Fruit fly (Drosophila melanogaster) whole organism, embryonic: Measurements from ENCODE around the gene Cdk1.

ENCODE experiments used
- B-H2 ChIP-seq: fragments of 200-800 bp; sonication (Bioruptor generic); optimal IDR thresholded peaks from 2 replicates; lab custom pipeline; 2018; ENCODE audit warnings: missing biosample characterization, mild to moderate bottlenecking, missing genetic modification characterization
- CG10979 ChIP-seq: fragments of 200-800 bp; sonication (Bioruptor generic); optimal IDR thresholded peaks from 2 replicates; lab custom pipeline; 2018; ENCODE audit warnings: missing biosample characterization, mild to moderate bottlenecking, missing genetic modification characterization, moderate library complexity
- CG11085 ChIP-seq: fragments of 200-800 bp; sonication (Bioruptor generic); IDR thresholded peaks from 2 replicates; pipeline ENCODE4 v1.3.6; 2022; ENCODE audit warnings: missing biosample characterization, missing genetic modification characterization
- CG12219 ChIP-seq: fragments of 200-800 bp; sonication (Bioruptor generic); optimal IDR thresholded peaks from 3 replicates; lab custom pipeline; 2018; ENCODE audit warnings: missing biosample characterization, mild to moderate bottlenecking, missing genetic modification characterization
- CG12659 ChIP-seq: fragments of 200-800 bp; sonication (Bioruptor generic); optimal IDR thresholded peaks from 3 replicates; lab custom pipeline; 2017; ENCODE audit warnings: mild to moderate bottlenecking, missing biosample characterization, missing genetic modification reagents, missing genetic modification characterization
- CG12942 ChIP-seq: fragments of 200-800 bp; sonication (Bioruptor generic); optimal IDR thresholded peaks from 3 replicates; lab custom pipeline; 2016; ENCODE audit warnings: missing biosample characterization, missing genetic modification characterization
- CG14667 ChIP-seq: fragments of 200-800 bp; sonication (Bioruptor generic); IDR thresholded peaks from 2 replicates; pipeline ENCODE4 v1.3.6; 2022; ENCODE audit warnings: missing biosample characterization, missing genetic modification characterization
- CG17829 ChIP-seq: fragments of 200-800 bp; optimal IDR thresholded peaks from 2 replicates; lab custom pipeline; 2019; ENCODE audit warnings: missing biosample characterization, mild to moderate bottlenecking, missing genetic modification characterization, moderate library complexity
- CG2116 ChIP-seq: fragments of 200-800 bp; sonication (Bioruptor generic); optimal IDR thresholded peaks from 3 replicates; lab custom pipeline; 2018; ENCODE audit warnings: missing biosample characterization, mild to moderate bottlenecking, missing genetic modification characterization
- CG30020 ChIP-seq: fragments of 200-800 bp; optimal IDR thresholded peaks from 2 replicates; lab custom pipeline; 2019; ENCODE audit warnings: missing biosample characterization, mild to moderate bottlenecking, missing genetic modification characterization, moderate library complexity
- CG31441 ChIP-seq: fragments of 200-800 bp; sonication (Bioruptor generic); IDR thresholded peaks from 2 replicates; pipeline ENCODE4 v1.3.6; 2022; ENCODE audit warnings: missing biosample characterization, missing genetic modification characterization
- CG32532 ChIP-seq: fragments of 200-800 bp; sonication (Bioruptor generic); IDR thresholded peaks from 2 replicates; pipeline ENCODE4 v1.3.6; 2022; ENCODE audit warnings: missing biosample characterization, missing genetic modification characterization
- CG34376 ChIP-seq: fragments of 200-800 bp; sonication (Bioruptor generic); optimal IDR thresholded peaks from 2 replicates; lab custom pipeline; 2018; ENCODE audit warnings: missing biosample characterization, mild to moderate bottlenecking, missing genetic modification characterization
- CG7372 ChIP-seq: fragments of 200-800 bp; sonication (Bioruptor generic); IDR thresholded peaks from 2 replicates; pipeline ENCODE4 v1.3.6; 2022; ENCODE audit warnings: missing biosample characterization, missing genetic modification characterization
- CG8290 ChIP-seq, 3 experiments: fragments of 200-800 bp; sonication (Bioruptor generic); optimal IDR thresholded peaks; 2 replicates each; lab custom pipeline; 2016 to 2019; ENCODE audit warnings: missing biosample characterization in 3 of 3, missing genetic modification characterization in 3 of 3, mild to moderate bottlenecking in 2 of 3, moderate library complexity in 1 of 3
- CG8388 ChIP-seq: fragments of 200-800 bp; sonication (Bioruptor generic); optimal IDR thresholded peaks from 2 replicates; lab custom pipeline; 2019; ENCODE audit warnings: missing biosample characterization, mild to moderate bottlenecking, missing genetic modification characterization, moderate library complexity
- CoRest ChIP-seq: fragments of 200-800 bp; sonication (Bioruptor generic); optimal IDR thresholded peaks from 3 replicates; lab custom pipeline; 2018; ENCODE audit warnings: missing biosample characterization, mild to moderate bottlenecking, missing genetic modification characterization, moderate library complexity
- D19A ChIP-seq: fragments of 200-800 bp; optimal IDR thresholded peaks from 3 replicates; lab custom pipeline; 2019; ENCODE audit warnings: missing biosample characterization, mild to moderate bottlenecking, missing genetic modification characterization, moderate library complexity
- Dbx ChIP-seq: fragments of 200-800 bp; sonication (Bioruptor generic); IDR thresholded peaks from 3 replicates; pipeline ENCODE4 v1.3.6; 2022; ENCODE audit warnings: missing biosample characterization, missing genetic modification characterization
- Doc3 ChIP-seq: fragments of 200-800 bp; sonication (Bioruptor generic); IDR thresholded peaks from 3 replicates; pipeline ENCODE4 v1.3.6; 2022; ENCODE audit warnings: missing biosample characterization, missing genetic modification characterization; ENCODE audit not compliant: partially characterized antibody
- E2f2 ChIP-seq: fragments of 200-800 bp; sonication (Bioruptor generic); IDR thresholded peaks from 2 replicates; pipeline ENCODE4 v1.3.6; 2022; ENCODE audit warnings: missing biosample characterization, missing genetic modification characterization
- Ets65A ChIP-seq: fragments of 200-800 bp; sonication (Bioruptor generic); peaks from one replicate; lab custom pipeline; 2016; ENCODE audit warnings: missing biosample characterization, missing genetic modification characterization
- Gsc ChIP-seq: fragments of 200-800 bp; sonication (Bioruptor generic); IDR thresholded peaks from 2 replicates; pipeline ENCODE4 v1.3.6; 2022; ENCODE audit warnings: missing biosample characterization, missing genetic modification characterization
- Hr3 ChIP-seq: fragments of 200-800 bp; sonication (Bioruptor generic); optimal IDR thresholded peaks from 3 replicates; lab custom pipeline; 2016; ENCODE audit warnings: missing biosample characterization, missing genetic modification characterization
- Hr39 ChIP-seq: fragments of >200 bp; optimal IDR thresholded peaks from 2 replicates; lab custom pipeline; 2017
- Jarid2 ChIP-seq: fragments of 200-800 bp; sonication (Bioruptor generic); optimal IDR thresholded peaks from 3 replicates; lab custom pipeline; 2017; ENCODE audit warnings: mild to moderate bottlenecking, missing biosample characterization, missing genetic modification reagents, missing genetic modification characterization
- Max ChIP-seq: fragments of 200-800 bp; sonication (Bioruptor generic); optimal IDR thresholded peaks from 2 replicates; lab custom pipeline; 2016; ENCODE audit warnings: missing biosample characterization, mild to moderate bottlenecking, missing genetic modification characterization
- Meics ChIP-seq: fragments of 200-800 bp; sonication (Bioruptor generic); optimal IDR thresholded peaks from 2 replicates; lab custom pipeline; 2017; ENCODE audit warnings: missing biosample characterization, mild to moderate bottlenecking, missing genetic modification characterization
- Ptx1 ChIP-seq: fragments of 200-800 bp; sonication (Bioruptor generic); IDR thresholded peaks from 2 replicates; pipeline ENCODE4 v1.3.6; 2022; ENCODE audit warnings: missing biosample characterization, missing genetic modification characterization
- Sox100B ChIP-seq: fragments of 200-800 bp; sonication (Bioruptor generic); optimal IDR thresholded peaks from 3 replicates; lab custom pipeline; 2018; ENCODE audit warnings: missing biosample characterization, mild to moderate bottlenecking, missing genetic modification characterization
- Sry-δ ChIP-seq: fragments of 200-800 bp; sonication (Bioruptor generic); optimal IDR thresholded peaks from 2 replicates; lab custom pipeline; 2016; ENCODE audit warnings: missing biosample characterization, missing genetic modification characterization
- YL-1 ChIP-seq: fragments of 200-800 bp; sonication (Bioruptor generic); optimal IDR thresholded peaks from 3 replicates; lab custom pipeline; 2017; ENCODE audit warnings: missing biosample characterization, mild to moderate bottlenecking, missing genetic modification characterization
- amos ChIP-seq: fragments of 200-800 bp; sonication (Bioruptor generic); IDR thresholded peaks from 2 replicates; pipeline ENCODE4 v1.3.6; 2022; ENCODE audit warnings: missing biosample characterization, missing genetic modification characterization; ENCODE audit not compliant: partially characterized antibody
- ci ChIP-seq: fragments of 200-800 bp; sonication (Bioruptor generic); IDR thresholded peaks from 3 replicates; pipeline ENCODE4 v1.3.6; 2022; ENCODE audit warnings: missing biosample characterization, missing genetic modification characterization
- esg ChIP-seq: fragments of 200-800 bp; sonication (Bioruptor generic); conservative IDR thresholded peaks from 2 replicates; pipeline ENCODE4 v1.3.6; 2022; ENCODE audit warnings: missing biosample characterization, missing genetic modification characterization
- fd102C ChIP-seq: fragments of 200-800 bp; sonication (Bioruptor generic); optimal IDR thresholded peaks from 2 replicates; lab custom pipeline; 2018; ENCODE audit warnings: missing biosample characterization, mild to moderate bottlenecking, missing genetic modification characterization, moderate library complexity
- gce ChIP-seq: fragments of 200-800 bp; sonication (Bioruptor generic); IDR thresholded peaks from 3 replicates; pipeline ENCODE4 v1.3.6; 2022; ENCODE audit warnings: missing biosample characterization, missing genetic modification characterization
- gem ChIP-seq: fragments of 200-800 bp; sonication (Bioruptor generic); optimal IDR thresholded peaks from 2 replicates; lab custom pipeline; 2019; ENCODE audit warnings: missing biosample characterization, mild to moderate bottlenecking, missing genetic modification characterization, moderate library complexity
- gfzf ChIP-seq: fragments of 200-800 bp; sonication (Bioruptor generic); optimal IDR thresholded peaks from 2 replicates; lab custom pipeline; 2016; ENCODE audit warnings: missing biosample characterization, mild to moderate bottlenecking, missing genetic modification characterization, moderate library complexity
- gsb-n ChIP-seq: fragments of 200-800 bp; sonication (Bioruptor generic); optimal IDR thresholded peaks from 3 replicates; lab custom pipeline; 2018; ENCODE audit warnings: missing biosample characterization, mild to moderate bottlenecking, missing genetic modification characterization
- phol ChIP-seq: fragments of 200-800 bp; sonication (Bioruptor generic); optimal IDR thresholded peaks from 3 replicates; lab custom pipeline; 2018; ENCODE audit warnings: missing biosample characterization, mild to moderate bottlenecking, missing genetic modification characterization, moderate library complexity
- sd ChIP-seq: fragments of 200-800 bp; sonication (Bioruptor generic); optimal IDR thresholded peaks from 3 replicates; lab custom pipeline; 2018; ENCODE audit warnings: missing biosample characterization, mild to moderate bottlenecking, missing genetic modification characterization, moderate library complexity
- slbo ChIP-seq: fragments of 200-800 bp; sonication (Bioruptor generic); IDR thresholded peaks from 2 replicates; pipeline ENCODE4 v1.3.6; 2022; ENCODE audit warnings: missing biosample characterization, missing genetic modification characterization
- sob ChIP-seq: fragments of 200-800 bp; sonication (Bioruptor generic); IDR thresholded peaks from 2 replicates; pipeline ENCODE4 v1.3.6; 2022; ENCODE audit warnings: missing biosample characterization, missing genetic modification characterization
- stwl ChIP-seq: fragments of 200-800 bp; sonication (Bioruptor generic); optimal IDR thresholded peaks from 3 replicates; lab custom pipeline; 2018; ENCODE audit warnings: missing biosample characterization, mild to moderate bottlenecking, missing genetic modification characterization, moderate library complexity
- sug ChIP-seq: fragments of 200-800 bp; optimal IDR thresholded peaks from 2 replicates; lab custom pipeline; 2019; ENCODE audit warnings: missing biosample characterization, mild to moderate bottlenecking, missing genetic modification characterization, moderate library complexity
- unc-4 ChIP-seq: fragments of 200-800 bp; sonication (Bioruptor generic); IDR thresholded peaks from 2 replicates; pipeline ENCODE4 v1.3.6; 2022; ENCODE audit warnings: missing biosample characterization, missing genetic modification characterization; ENCODE audit not compliant: partially characterized antibody
- vfl ChIP-seq: fragments of 200-800 bp; sonication (Bioruptor generic); optimal IDR thresholded peaks from 2 replicates; lab custom pipeline; 2016; ENCODE audit warnings: missing biosample characterization, missing genetic modification characterization
- zfh1 ChIP-seq: fragments of 200-800 bp; sonication (Bioruptor generic); IDR thresholded peaks from 3 replicates; pipeline ENCODE4 v1.3.6; 2022; ENCODE audit warnings: missing biosample characterization, missing genetic modification characterization

The Cdk1 gene

DNA sequence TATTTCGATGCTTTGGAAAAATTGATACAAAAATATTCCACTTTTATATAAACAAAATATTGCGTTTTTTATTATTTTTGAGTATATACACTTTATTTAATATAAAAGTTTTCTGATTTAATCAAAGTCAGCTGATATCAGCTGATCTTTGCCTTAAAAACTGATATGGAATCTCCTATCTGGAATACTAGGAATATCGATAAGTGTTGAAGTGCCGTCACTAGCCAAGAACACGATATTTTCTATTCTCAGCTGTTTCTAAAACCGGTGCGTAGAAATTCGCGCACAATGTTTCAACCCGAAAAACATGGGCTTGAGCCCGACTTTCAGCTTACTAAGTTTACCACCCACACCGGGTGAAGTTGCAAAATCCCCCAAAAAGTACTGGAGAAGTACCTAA, 43.6 kb downstream of the Cdk1 start, which contains the start of gene Sps2 (continued):
- TF ChIP-seq CG14667 (GFP tag; lab: Robert Waterston, UW) (no peak), CG7372 (GFP tag; lab: Robert Waterston, UW) (no peak), Jarid2 (GFP tag; lab: Kevin White, UChicago) (no peak), fd102C (no peak), sob (GFP tag; lab: Robert Waterston, UW) (0 out of 2 replicates have a peak, but pooled peaks have one; percentile 30), Hr39 (no peak), Max (GFP tag; lab: Kevin White, UChicago) (peak; percentile 3), CG31441 (0 out of 2 replicates have a peak, but pooled peaks have one; percentile 9), zfh1 (GFP tag; lab: Robert Waterston, UW) (0 out of 3 replicates have a peak, but pooled peaks have one; percentile 13)

DNA sequence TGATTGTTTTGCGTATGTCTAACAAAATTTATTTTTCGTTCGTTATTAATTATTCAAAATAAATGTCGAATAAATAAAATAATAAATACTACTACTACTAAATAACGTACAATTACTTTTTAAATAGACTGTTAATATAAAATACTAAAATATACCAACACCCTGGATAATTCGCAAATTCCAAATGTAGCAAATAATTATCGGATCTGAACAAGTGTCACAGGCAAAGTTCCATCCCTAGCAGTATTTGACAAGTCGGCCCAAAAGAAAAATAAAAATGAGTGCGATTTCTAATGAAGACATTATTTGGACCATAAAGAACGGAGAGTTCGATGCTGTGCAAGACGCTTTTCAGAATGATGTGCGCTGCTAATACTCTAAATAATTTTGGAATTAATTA, 44.7 kb downstream of the Cdk1 start, which contains the start of gene CG31715:
CG31715 (plus strand) TSS at position 212 of the 400 bp plus-strand sequence.
- TF ChIP-seq ci (GFP tag; lab: Robert Waterston, UW) = no peak
- peak; percentile 16 for TF ChIP-seq CG17829 (tag; lab: Kevin White, UChicago)
- peak; percentile 39 for TF ChIP-seq CG2116 (GFP tag; lab: Kevin White, UChicago)
- TF ChIP-seq gem (tag; lab: Kevin White, UChicago) = peak; percentile 64
- TF ChIP-seq YL-1 (GFP tag; lab: Kevin White, UChicago) = peak; percentile 21
- peak; percentile 0 for TF ChIP-seq CoRest
- no peak for TF ChIP-seq CG12219 (GFP tag; lab: Kevin White, UChicago)
- TF ChIP-seq Ets65A = peak; percentile 51
- TF ChIP-seq gce = no peak
- peak; percentile 18 for TF ChIP-seq gsb-n
- TF ChIP-seq CG12942 (GFP tag; lab: Kevin White, UChicago) = no peak
- peak; percentile 19 for TF ChIP-seq CG8290 (GFP tag; optimal IDR thresholded peaks at IDR 0.05; lab: Kevin White, UChicago)
- peak in 1 of 2 experiments; percentile 40 for TF ChIP-seq CG8290 (tag; optimal IDR thresholded peaks at IDR 0.05; lab: Kevin White, UChicago)
- peak; percentile 62; the same call in 1 of the 3 replicates for TF ChIP-seq Dbx
- TF ChIP-seq sd (tag; lab: Kevin White, UChicago) = peak; percentile 87
- TF ChIP-seq stwl (tag; lab: Kevin White, UChicago) = peak; percentile 56
- peak; percentile 66 for TF ChIP-seq slbo (GFP tag; lab: Robert Waterston, UW)
- TF ChIP-seq Meics (GFP tag; lab: Kevin White, UChicago) = no peak
- peak; percentile 5 for TF ChIP-seq CG34376
- TF ChIP-seq sug = peak; percentile 15
- TF ChIP-seq B-H2 (GFP tag; lab: Kevin White, UChicago) = peak; percentile 19
- peak; percentile 16; the same call in 1 of the 2 replicates for TF ChIP-seq CG31441
- TF ChIP-seq esg (GFP tag; lab: Robert Waterston, UW) = 0 out of 2 replicates have a peak, but pooled peaks have one; percentile 11
- peak; percentile 8 for TF ChIP-seq D19A (tag; lab: Kevin White, UChicago)
- peak; percentile 18 for TF ChIP-seq Sox100B (GFP tag; lab: Kevin White, UChicago)
- TF ChIP-seq Sry-δ = peak; percentile 73
- TF ChIP-seq phol (tag; lab: Kevin White, UChicago) = peak; percentile 13
- TF ChIP-seq Gsc (GFP tag; lab: Robert Waterston, UW) = no peak
- peak; percentile 23 for TF ChIP-seq CG12659 (GFP tag; lab: Kevin White, UChicago)
- TF ChIP-seq CG30020 (tag; lab: Kevin White, UChicago) = peak; percentile 78
- TF ChIP-seq E2f2 = peak; percentile 37; the same call in 1 of the 2 replicates
- peak; percentile 37 for TF ChIP-seq Hr3
- TF ChIP-seq CG10979 (tag; lab: Kevin White, UChicago) = peak; percentile 4
- no peak for TF ChIP-seq vfl (GFP tag; lab: Kevin White, UChicago)
- no peak for TF ChIP-seq Ptx1
- peak; percentile 58; the same call in 1 of the 2 replicates for TF ChIP-seq CG32532 (GFP tag; lab: Robert Waterston, UW)
- TF ChIP-seq CG8388 (GFP tag; lab: Kevin White, UChicago) = peak; percentile 99
- TF ChIP-seq unc-4 = peak; percentile 45; the same call in 1 of the 2 replicates
- peak; percentile 60; the same call in 1 of the 2 replicates for TF ChIP-seq amos (GFP tag; lab: Robert Waterston, UW)
- TF ChIP-seq gfzf (GFP tag; lab: Kevin White, UChicago) = peak; percentile 34
- TF ChIP-seq CG11085 = no peak
- peak; percentile 38; the same call in 2 of the 3 replicates for TF ChIP-seq Doc3 (GFP tag; lab: Robert Waterston, UW)
